Worm (Caenorhabditis elegans): Measurements from ENCODE around the gene osg-1.

ce11 chrIII:5450430-5450829 is 36.9 kb upstream of the osg-1 start, which contains the start of gene paa-1:
- no peak for TF ChIP-seq nhr-77 (tag; optimal IDR thresholded peaks at IDR 0.05)
- no peak for TF ChIP-seq nhr-28 (tag; optimal IDR thresholded peaks at IDR 0.05)

All from whole organism, L3 larva.